Fruit fly (Drosophila melanogaster) whole organism, embryonic: ENCODE measurements around the gene LSm3.

Source experiments
- CG12155 ChIP-seq: fragments of 200-800 bp; sonication (Bioruptor generic); optimal IDR thresholded peaks from 3 replicates; lab custom pipeline; 2016; ENCODE audit warnings: missing biosample characterization, missing genetic modification characterization
- CG5180 ChIP-seq: fragments of 200-800 bp; sonication (Bioruptor generic); optimal IDR thresholded peaks from 3 replicates; lab custom pipeline; 2017; ENCODE audit warnings: missing biosample characterization, missing genetic modification characterization, mild to moderate bottlenecking, moderate library complexity, missing genetic modification reagents
- CG8765 ChIP-seq: fragments of 200-800 bp; sonication (Bioruptor generic); IDR thresholded peaks from 2 replicates; pipeline ENCODE4 v1.3.6; 2022; ENCODE audit warnings: missing biosample characterization, missing genetic modification characterization
- Dll ChIP-seq: fragments of 200-800 bp; sonication (Bioruptor generic); IDR thresholded peaks from 4 replicates; pipeline ENCODE4 v1.3.6; 2022; ENCODE audit warnings: missing biosample characterization, missing genetic modification characterization; ENCODE audit not compliant: partially characterized antibody
- Doc3 ChIP-seq: fragments of 200-800 bp; sonication (Bioruptor generic); IDR thresholded peaks from 3 replicates; pipeline ENCODE4 v1.3.6; 2022; ENCODE audit warnings: missing biosample characterization, missing genetic modification characterization; ENCODE audit not compliant: partially characterized antibody
- Hr39 ChIP-seq: fragments of >200 bp; optimal IDR thresholded peaks from 2 replicates; lab custom pipeline; 2017
- Trl ChIP-seq, 3 experiments: fragments of >200 bp in 2 of 3; fragments of 200-800 bp in 1 of 3; sonication (Bioruptor generic) in 1 of 3; optimal IDR thresholded peaks; 2 replicates in 1 of 3; 3 replicates in 2 of 3; lab custom pipeline; 2016 to 2017; ENCODE audit warnings: missing biosample characterization in 1 of 3, missing genetic modification characterization in 1 of 3
- dan ChIP-seq: fragments of 200-800 bp; sonication (Bioruptor generic); IDR thresholded peaks from 2 replicates; pipeline ENCODE4 v1.3.6; 2022; ENCODE audit warnings: missing biosample characterization, missing genetic modification characterization
- ems ChIP-seq: fragments of 200-800 bp; sonication (Bioruptor generic); optimal IDR thresholded peaks from 3 replicates; lab custom pipeline; 2016; ENCODE audit warnings: missing biosample characterization, missing genetic modification characterization
- esg ChIP-seq: fragments of 200-800 bp; sonication (Bioruptor generic); conservative IDR thresholded peaks from 2 replicates; pipeline ENCODE4 v1.3.6; 2022; ENCODE audit warnings: missing biosample characterization, missing genetic modification characterization
- jigr1 ChIP-seq: fragments of 200-800 bp; sonication (Bioruptor generic); IDR thresholded peaks from 3 replicates; pipeline ENCODE4 v1.3.6; 2022; ENCODE audit warnings: missing biosample characterization, missing genetic modification characterization
- nerfin-2 ChIP-seq: fragments of 200-800 bp; sonication (Bioruptor generic); IDR thresholded peaks from 2 replicates; pipeline ENCODE4 v1.3.6; 2022; ENCODE audit warnings: missing biosample characterization, missing genetic modification characterization; ENCODE audit not compliant: partially characterized antibody
- sd ChIP-seq: fragments of 200-800 bp; sonication (Bioruptor generic); optimal IDR thresholded peaks from 3 replicates; lab custom pipeline; 2018; ENCODE audit warnings: missing biosample characterization, mild to moderate bottlenecking, missing genetic modification characterization, moderate library complexity
- sr ChIP-seq: fragments of 200-800 bp; sonication (Bioruptor generic); IDR thresholded peaks from 3 replicates; pipeline ENCODE4 v1.3.6; 2022; ENCODE audit warnings: missing biosample characterization, missing genetic modification characterization

DNA sequence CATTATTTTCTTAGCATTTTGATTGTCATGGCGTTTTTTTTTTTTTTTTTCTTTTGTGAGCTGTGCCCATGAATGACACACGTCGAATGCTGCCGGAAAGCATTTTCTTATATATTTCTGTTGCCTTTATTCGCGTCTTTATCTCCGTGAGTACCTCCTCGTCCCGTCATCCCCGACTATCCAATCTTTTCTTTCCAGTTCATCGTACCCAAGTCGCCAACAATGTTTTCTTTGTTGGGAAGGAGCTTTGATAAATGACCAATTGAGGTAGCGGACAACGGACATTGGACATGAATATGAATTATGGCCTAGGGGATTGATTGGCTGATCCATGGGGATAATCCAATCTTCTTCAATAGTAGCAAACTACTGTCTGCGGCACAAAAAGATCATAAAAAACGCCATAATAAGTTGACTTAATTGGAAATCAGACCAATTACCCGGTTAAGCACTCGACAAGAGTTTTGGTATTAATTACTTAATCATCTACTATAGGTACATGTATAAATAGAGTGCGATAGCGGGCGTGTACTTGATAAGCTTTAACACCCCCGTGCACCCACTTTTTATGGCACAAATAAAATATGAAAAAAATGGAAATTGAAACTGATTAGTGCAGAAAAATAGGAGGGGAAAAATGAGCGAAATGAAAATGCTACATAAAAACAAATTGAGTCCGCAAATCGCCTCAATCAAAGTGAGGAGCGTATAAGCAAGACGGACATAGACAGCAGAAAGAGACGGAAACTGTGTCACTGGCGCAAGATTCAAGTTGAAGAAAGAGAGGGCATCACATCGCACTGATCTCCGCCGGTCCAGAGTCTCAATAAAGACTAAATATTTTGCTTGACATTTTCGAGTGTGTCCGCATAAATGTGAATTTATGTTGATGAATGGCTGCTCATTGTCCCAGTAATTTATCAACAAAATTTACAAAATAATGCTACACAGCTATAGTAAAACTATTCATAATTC, 20.2 kb downstream of the LSm3 start:
- TF ChIP-seq Trl (optimal IDR thresholded peaks at IDR 0.05; lab: Kevin White, UChicago) (no peak), Trl (GFP tag; optimal IDR thresholded peaks at IDR 0.05; lab: Kevin White, UChicago) (no peak), sd (tag; lab: Kevin White, UChicago) (no peak), jigr1 (no peak), Dll (GFP tag; lab: Robert Waterston, UW) (no peak), Hr39 (lab: Kevin White, UChicago) (no peak), dan (no peak), Doc3 (GFP tag; lab: Robert Waterston, UW) (no peak), CG12155 (GFP tag; lab: Kevin White, UChicago) (no peak), nerfin-2 (no peak), esg (GFP tag; lab: Robert Waterston, UW) (no peak), CG8765 (GFP tag; lab: Robert Waterston, UW) (no peak), sr (no peak), ems (GFP tag; lab: Kevin White, UChicago) (no peak), CG5180 (no peak)
